Worm (Caenorhabditis elegans): ENCODE results near the gene E02H1.1.

DNA sequence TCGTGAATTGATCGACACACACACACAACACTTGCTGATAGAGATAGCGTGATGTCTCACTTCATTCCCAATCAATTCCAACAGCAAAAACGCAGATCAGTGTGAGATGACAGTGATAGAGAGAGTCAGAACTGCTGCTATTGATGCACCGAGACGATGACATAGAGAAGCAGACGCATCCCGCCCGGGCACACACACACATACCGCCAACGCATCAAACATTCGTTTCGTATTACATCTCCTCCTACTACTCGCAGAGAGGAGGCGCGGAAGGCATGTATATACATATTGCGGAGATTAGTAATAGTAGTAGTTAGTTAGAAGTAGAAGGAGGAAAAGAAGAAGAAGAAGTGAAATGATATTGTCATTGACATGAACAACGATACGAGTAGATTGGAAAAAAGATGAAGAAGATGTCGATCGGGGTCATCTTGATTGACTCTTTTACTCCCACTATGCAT, 28.5 kb upstream of the E02H1.1 start:
- TF ChIP-seq lir-3 (tag; optimal IDR thresholded peaks at IDR 0.05; ENCODE audit: poor library complexity) (no peak), lin-39 (tag; optimal IDR thresholded peaks at IDR 0.05) (no peak), efl-3 (GFP tag; optimal IDR thresholded peaks at IDR 0.05) (no peak), ces-1 (GFP tag; optimal IDR thresholded peaks at IDR 0.05) (no peak), aly-2 (tag; optimal IDR thresholded peaks at IDR 0.05) (peak; percentile 30), unc-62 (GFP tag; optimal IDR thresholded peaks at IDR 0.05) (no peak), C16A3.4 (tag; optimal IDR thresholded peaks at IDR 0.05) (peak; percentile 61), egl-27 (tag; optimal IDR thresholded peaks at IDR 0.05) (peak; percentile 2 to 38), elt-3 (tag; optimal IDR thresholded peaks at IDR 0.05) (peak in 5 of 6 experiments; percentile 23 to 79 (median 64)), F16B12.6 (tag; optimal IDR thresholded peaks at IDR 0.05) (no peak), ztf-4 (tag; optimal IDR thresholded peaks at IDR 0.05) (no peak), ceh-8 (GFP tag; optimal IDR thresholded peaks at IDR 0.05) (no peak), ama-1 (optimal IDR thresholded peaks at IDR 0.05) (peak; percentile 81), snpc-4 (tag; optimal IDR thresholded peaks at IDR 0.05) (no peak)

Measured in whole organism, L1 larva.